Worm (Caenorhabditis elegans) whole organism, mixed stage, embryonic: ENCODE data around the gene C15H7.4.

Source experiments
- M03D4.4 ChIP-seq: sonication (generic microtip); optimal IDR thresholded peaks from 2 replicates; lab custom pipeline; 2017; ENCODE audit warnings: mild to moderate bottlenecking, missing genetic modification characterization, missing compliant biosample characterization
- blmp-1 ChIP-seq: fragments of 150-350 bp; optimal IDR thresholded peaks from 2 replicates; lab custom pipeline; 2014; ENCODE audit warnings: missing biosample characterization, missing genetic modification characterization
- ceh-83 ChIP-seq: fragments of 200-800 bp; sonication (Bioruptor generic); optimal IDR thresholded peaks from 2 replicates; lab custom pipeline; 2018; ENCODE audit warnings: mild to moderate bottlenecking, missing genetic modification characterization, missing compliant biosample characterization
- ces-1 ChIP-seq: fragments of 150-350 bp; optimal IDR thresholded peaks from 2 replicates; lab custom pipeline; 2014; ENCODE audit warnings: missing biosample characterization, missing genetic modification reagents, missing genetic modification characterization
- drap-1 ChIP-seq: fragments of 200-800 bp; sonication (Bioruptor generic); optimal IDR thresholded peaks from 3 replicates; lab custom pipeline; 2018; ENCODE audit warnings: mild to moderate bottlenecking, missing genetic modification characterization, missing compliant biosample characterization
- elt-1 ChIP-seq: sonication (generic microtip); optimal IDR thresholded peaks from 2 replicates; lab custom pipeline; 2017; ENCODE audit warnings: missing genetic modification characterization, mild to moderate bottlenecking, missing compliant biosample characterization, antibody characterized with exemption, moderate library complexity, borderline replicate concordance; ENCODE audit not compliant: insufficient read depth
- elt-3 ChIP-seq: fragments of 150-350 bp; optimal IDR thresholded peaks from 2 replicates; lab custom pipeline; 2014; ENCODE audit warnings: missing biosample characterization, missing genetic modification characterization
- flh-1 ChIP-seq: fragments of 200-800 bp; sonication (Bioruptor generic); optimal IDR thresholded peaks from 2 replicates; lab custom pipeline; 2018; ENCODE audit warnings: mild to moderate bottlenecking, missing genetic modification characterization, moderate library complexity, missing compliant biosample characterization
- ham-2 ChIP-seq: fragments of 200-800 bp; sonication (Bioruptor generic); optimal IDR thresholded peaks from 2 replicates; lab custom pipeline; 2018; ENCODE audit warnings: mild to moderate bottlenecking, missing genetic modification characterization, missing compliant biosample characterization
- hlh-1 ChIP-seq: fragments of 150-350 bp; optimal IDR thresholded peaks from 2 replicates; lab custom pipeline; 2014; ENCODE audit warnings: missing biosample characterization, missing genetic modification reagents, missing genetic modification characterization
- lin-13 ChIP-seq: fragments of 150-350 bp; optimal IDR thresholded peaks from 2 replicates; lab custom pipeline; 2014; ENCODE audit warnings: missing biosample characterization, missing genetic modification characterization
- lin-32 ChIP-seq: fragments of 200-800 bp; sonication (Bioruptor generic); optimal IDR thresholded peaks from 2 replicates; lab custom pipeline; 2018; ENCODE audit warnings: mild to moderate bottlenecking, missing genetic modification characterization, missing compliant biosample characterization
- lsy-2 ChIP-seq: fragments of 150-350 bp; optimal IDR thresholded peaks from 2 replicates; lab custom pipeline; 2014; ENCODE audit warnings: missing biosample characterization, missing genetic modification characterization
- mab-5 ChIP-seq: fragments of 150-350 bp; optimal IDR thresholded peaks from 2 replicates; lab custom pipeline; 2014; ENCODE audit warnings: missing biosample characterization, missing genetic modification characterization
- mep-1 ChIP-seq: fragments of 150-350 bp; optimal IDR thresholded peaks from 2 replicates; lab custom pipeline; 2017; ENCODE audit warnings: missing biosample characterization, missing genetic modification reagents, missing genetic modification characterization, inconsistent platforms
- mls-2 ChIP-seq: sonication (generic microtip); optimal IDR thresholded peaks from 2 replicates; lab custom pipeline; 2016; ENCODE audit warnings: mild to moderate bottlenecking, missing genetic modification characterization, moderate library complexity, missing compliant biosample characterization
- nhr-12 ChIP-seq: fragments of 150-350 bp; optimal IDR thresholded peaks from 2 replicates; lab custom pipeline; 2014; ENCODE audit warnings: missing biosample characterization, missing genetic modification characterization
- nhr-2 ChIP-seq: fragments of 150-350 bp; optimal IDR thresholded peaks from 2 replicates; lab custom pipeline; 2014; ENCODE audit warnings: missing biosample characterization, missing genetic modification characterization
- nhr-237 ChIP-seq: fragments of 150-350 bp; optimal IDR thresholded peaks from 2 replicates; lab custom pipeline; 2014; ENCODE audit warnings: missing biosample characterization, missing genetic modification characterization
- nhr-76 ChIP-seq: sonication (generic microtip); optimal IDR thresholded peaks from 2 replicates; lab custom pipeline; 2017; ENCODE audit warnings: missing biosample characterization, missing genetic modification characterization
- sptf-1 ChIP-seq: sonication (generic microtip); optimal IDR thresholded peaks from 2 replicates; lab custom pipeline; 2017; ENCODE audit warnings: mild to moderate bottlenecking, missing genetic modification characterization, moderate library complexity, missing compliant biosample characterization
- unc-120 ChIP-seq: sonication (generic microtip); optimal IDR thresholded peaks from 2 replicates; lab custom pipeline; 2017; ENCODE audit warnings: missing genetic modification characterization, missing compliant biosample characterization; ENCODE audit not compliant: poor library complexity, severe bottlenecking
- unc-62 ChIP-seq: fragments of 150-350 bp; optimal IDR thresholded peaks from 2 replicates; lab custom pipeline; 2014; ENCODE audit warnings: missing biosample characterization, missing genetic modification reagents, missing genetic modification characterization

The C15H7.4 gene

ce11 chrIII:9619079-9619761, 36.5 kb downstream of the C15H7.4 start, which contains the start of gene hlh-11:
Gene hlh-11, plus strand, starts transcription at chrIII:9619711.
- TF ChIP-seq mls-2 (tag; lab: Kevin White, UChicago) (peak; percentile 23), nhr-237 (tag; lab: Kevin White, UChicago) (peak; percentile 45), nhr-2 (tag; lab: Kevin White, UChicago) (no peak), lsy-2 (tag; lab: Kevin White, UChicago) (peak; percentile 35), unc-62 (GFP tag; lab: Kevin White, UChicago) (peak; percentile 20), unc-120 (peak; percentile 96), flh-1 (GFP tag; lab: Kevin White, UChicago) (peak; percentile 32), hlh-1 (peak; percentile 25), lin-13 (tag; lab: Kevin White, UChicago) (peak; percentile 19), lin-32 (no peak), mab-5 (tag; lab: Kevin White, UChicago) (no peak), mep-1 (peak; percentile 8), ces-1 (GFP tag; lab: Kevin White, UChicago) (peak; percentile 58), nhr-76 (no peak), ham-2 (GFP tag; lab: Kevin White, UChicago) (no peak)

ce11 chrIII:9617599-9618262, 38.0 kb downstream of the C15H7.4 start:
- TF ChIP-seq ceh-83 (GFP tag; lab: Kevin White, UChicago): no peak
- TF ChIP-seq nhr-237 (tag; lab: Kevin White, UChicago): no peak
- TF ChIP-seq elt-1 (tag; lab: Kevin White, UChicago): no peak
- TF ChIP-seq ces-1 (GFP tag; lab: Kevin White, UChicago): no peak
- no peak for TF ChIP-seq mep-1
- no peak for TF ChIP-seq nhr-2 (tag; lab: Kevin White, UChicago)
- TF ChIP-seq hlh-1: no peak
- TF ChIP-seq blmp-1 (tag; lab: Kevin White, UChicago): no peak
- TF ChIP-seq flh-1 (GFP tag; lab: Kevin White, UChicago): no peak
- no peak for TF ChIP-seq sptf-1 (tag; lab: Kevin White, UChicago)
- no peak for TF ChIP-seq drap-1 (GFP tag; lab: Kevin White, UChicago)
- TF ChIP-seq lin-13 (tag; lab: Kevin White, UChicago): no peak
- TF ChIP-seq lsy-2 (tag; lab: Kevin White, UChicago): no peak

- TF ChIP-seq mab-5 (tag; lab: Kevin White, UChicago) (no peak), ceh-83 (GFP tag; lab: Kevin White, UChicago) (peak; percentile 65), lin-13 (tag; lab: Kevin White, UChicago) (peak; percentile 44)
Measured at ce11 chrIII:9616933-9617332, 38.8 kb downstream of the C15H7.4 start.

DNA sequence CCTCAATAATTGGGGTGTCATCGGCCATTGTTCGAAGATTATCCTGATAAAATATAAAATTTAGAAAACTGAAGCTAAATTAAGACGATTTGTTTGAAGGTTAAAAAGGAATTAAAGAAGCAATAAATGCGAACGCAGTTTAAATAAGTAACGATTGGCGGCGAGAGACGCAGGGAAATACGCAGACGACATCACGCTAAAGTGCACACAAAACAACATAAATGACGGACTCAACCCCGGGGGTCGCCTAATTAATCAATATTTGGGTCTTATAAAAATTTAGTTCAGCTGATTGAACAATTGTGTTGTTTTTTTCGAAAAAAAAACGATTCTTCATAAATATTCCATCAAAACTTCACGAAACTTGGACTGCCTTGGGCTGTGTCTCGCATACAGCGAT, 39.3 kb downstream of the C15H7.4 start, which contains the start of gene hcp-3:
Gene hcp-3 (minus strand): TSS at position 45 of the 400 bp plus-strand sequence.
- TF ChIP-seq lin-13 (tag; lab: Kevin White, UChicago) (peak; percentile 44), elt-3 (tag; lab: Kevin White, UChicago) (no peak), nhr-237 (tag; lab: Kevin White, UChicago) (no peak), mls-2 (tag; lab: Kevin White, UChicago) (peak; percentile 44), lsy-2 (tag; lab: Kevin White, UChicago) (peak; percentile 45), nhr-12 (tag; lab: Kevin White, UChicago) (no peak), mep-1 (peak; percentile 49), ces-1 (GFP tag; lab: Kevin White, UChicago) (peak; percentile 68), M03D4.4 (tag; lab: Kevin White, UChicago) (peak; percentile 7)

DNA sequence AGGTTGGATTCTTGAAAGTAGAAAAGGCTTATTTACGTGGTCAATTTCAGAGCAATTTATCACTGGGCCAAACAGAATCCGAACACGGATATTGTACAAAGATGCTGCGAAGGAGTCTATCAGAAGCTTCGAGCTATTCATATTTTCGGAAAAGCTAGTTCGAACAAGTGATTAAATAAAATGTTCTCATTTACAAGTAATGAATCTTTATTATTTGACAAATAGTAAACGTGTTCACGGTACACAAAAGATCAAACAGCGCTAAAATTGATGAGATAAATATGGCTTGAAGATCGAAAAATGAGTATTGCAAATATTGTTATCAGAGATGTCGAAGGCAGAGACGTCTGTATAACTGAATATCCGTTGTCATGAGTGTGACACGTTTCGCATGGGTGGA, 40.6 kb downstream of the C15H7.4 start:
- no peak for TF ChIP-seq mab-5 (tag; lab: Kevin White, UChicago)
- no peak for TF ChIP-seq nhr-76

ce11 chrIII:9614211-9614610, 41.5 kb downstream of the C15H7.4 start, which contains the start of the genes pri-1 and F58A4.6:
Gene pri-1, minus strand, starts transcription at chrIII:9614281.
Gene F58A4.6, plus strand, starts transcription at chrIII:9614482.
- TF ChIP-seq lsy-2 (tag; lab: Kevin White, UChicago) (peak; percentile 38), elt-1 (tag; lab: Kevin White, UChicago) (no peak), nhr-237 (tag; lab: Kevin White, UChicago) (peak; percentile 11)
